Worm (Caenorhabditis elegans) whole organism, midembryonic: ENCODE results near the gene dat-1.

Experiments
- T22C8.4 ChIP-seq: fragments of 200-800 bp; sonication (Bioruptor generic); IDR thresholded peaks from 2 replicates; pipeline ENCODE4 v1.3.6; 2022; ENCODE audit warnings: missing genetic modification characterization, missing compliant biosample characterization
- cog-1 ChIP-seq: sonication (generic microtip); optimal IDR thresholded peaks from 2 replicates; lab custom pipeline; 2016; ENCODE audit warnings: missing genetic modification characterization, missing compliant biosample characterization
- flt-1 ChIP-seq: fragments of 200-800 bp; sonication (Bioruptor generic); IDR thresholded peaks from 2 replicates; pipeline ENCODE4 v1.3.6; 2022; ENCODE audit warnings: missing genetic modification characterization, missing compliant biosample characterization
- klf-2 ChIP-seq: fragments of 200-800 bp; sonication (Bioruptor generic); conservative IDR thresholded peaks from 2 replicates; pipeline ENCODE4 v1.3.6; 2022; ENCODE audit warnings: missing genetic modification reagents, missing genetic modification characterization, missing compliant biosample characterization
- med-1 ChIP-seq: sonication (generic microtip); optimal IDR thresholded peaks from 2 replicates; lab custom pipeline; 2017; ENCODE audit warnings: missing genetic modification characterization, mild to moderate bottlenecking, missing compliant biosample characterization, antibody characterized with exemption, missing genetic modification reagents; ENCODE audit not compliant: insufficient read depth
- ref-1 ChIP-seq: fragments of 200-800 bp; sonication (Bioruptor generic); conservative IDR thresholded peaks from 2 replicates; pipeline ENCODE4 v1.3.6; 2022; ENCODE audit warnings: missing genetic modification reagents, missing genetic modification characterization, missing compliant biosample characterization
- tab-1 ChIP-seq: fragments of 200-800 bp; sonication (Bioruptor generic); IDR thresholded peaks from 2 replicates; pipeline ENCODE4 v1.3.6; 2022; ENCODE audit warnings: missing genetic modification characterization, missing compliant biosample characterization
- ztf-23 ChIP-seq: fragments of 200-800 bp; sonication (Bioruptor generic); IDR thresholded peaks from 2 replicates; pipeline ENCODE4 v1.3.6; 2022; ENCODE audit warnings: missing genetic modification reagents, missing genetic modification characterization, missing compliant biosample characterization
- ztf-29 ChIP-seq: fragments of 200-800 bp; sonication (Bioruptor generic); IDR thresholded peaks from 2 replicates; pipeline ENCODE4 v1.3.6; 2022; ENCODE audit warnings: missing genetic modification reagents, missing genetic modification characterization, missing compliant biosample characterization

Gene dat-1

ce11 chrIII:9271389-9271918, 28.7 kb downstream of the dat-1 start:
- TF ChIP-seq klf-2 (GFP tag; lab: Robert Waterston, UW): no peak
- TF ChIP-seq ref-1 (GFP tag; lab: Robert Waterston, UW): no peak
- no peak for TF ChIP-seq med-1

ce11 chrIII:9272107-9272506, 29.3 kb downstream of the dat-1 start:
- TF ChIP-seq T22C8.4: no peak
- no peak for TF ChIP-seq cog-1
- no peak for TF ChIP-seq klf-2 (GFP tag; lab: Robert Waterston, UW)
- TF ChIP-seq ztf-29 (GFP tag; lab: Robert Waterston, UW): no peak
- no peak for TF ChIP-seq med-1
- no peak for TF ChIP-seq ztf-23
- no peak for TF ChIP-seq flt-1
- no peak for TF ChIP-seq tab-1 (GFP tag; lab: Robert Waterston, UW)
- no peak for TF ChIP-seq ref-1 (GFP tag; lab: Robert Waterston, UW)

ce11 chrIII:9277803-9278202, 35.0 kb downstream of the dat-1 start:
- TF ChIP-seq flt-1 (no peak), ref-1 (GFP tag; lab: Robert Waterston, UW) (no peak), med-1 (no peak), ztf-23 (no peak), tab-1 (GFP tag; lab: Robert Waterston, UW) (no peak), klf-2 (GFP tag; lab: Robert Waterston, UW) (no peak), cog-1 (no peak), T22C8.4 (no peak), ztf-29 (GFP tag; lab: Robert Waterston, UW) (no peak)

DNA sequence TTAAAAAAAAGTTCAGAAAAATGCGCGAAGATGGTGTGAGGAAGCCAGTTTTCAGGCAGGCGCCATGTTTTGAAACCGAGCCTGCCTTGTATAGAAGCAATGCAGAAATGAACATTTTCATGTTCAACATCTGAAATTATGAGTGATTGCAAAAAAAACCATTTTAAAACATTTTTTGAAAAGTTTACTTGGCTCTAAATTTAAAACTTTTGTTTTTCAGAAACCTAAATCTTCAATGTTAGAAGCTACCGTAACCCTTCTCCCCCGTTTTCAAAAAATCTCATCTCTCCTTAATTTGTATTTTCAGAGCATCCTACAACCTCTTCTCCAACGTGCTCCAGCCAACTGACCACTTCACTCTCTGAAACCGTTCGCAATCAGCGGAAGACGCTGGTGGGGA, 38.7 kb downstream of the dat-1 start, which contains the start of gene fozi-1:
fozi-1 (plus strand) TSS at position 301 of the 400 bp plus-strand sequence.
- TF ChIP-seq tab-1 (GFP tag; lab: Robert Waterston, UW) (no peak), flt-1 (no peak)

ce11 chrIII:9288540-9288939, 45.8 kb downstream of the dat-1 start:
- TF ChIP-seq ref-1 (GFP tag; lab: Robert Waterston, UW): no peak
- no peak for TF ChIP-seq cog-1
- TF ChIP-seq T22C8.4: no peak
- TF ChIP-seq flt-1: no peak
- TF ChIP-seq med-1: no peak
- no peak for TF ChIP-seq klf-2 (GFP tag; lab: Robert Waterston, UW)
- no peak for TF ChIP-seq ztf-23
- no peak for TF ChIP-seq ztf-29 (GFP tag; lab: Robert Waterston, UW)
- TF ChIP-seq tab-1 (GFP tag; lab: Robert Waterston, UW): no peak

DNA sequence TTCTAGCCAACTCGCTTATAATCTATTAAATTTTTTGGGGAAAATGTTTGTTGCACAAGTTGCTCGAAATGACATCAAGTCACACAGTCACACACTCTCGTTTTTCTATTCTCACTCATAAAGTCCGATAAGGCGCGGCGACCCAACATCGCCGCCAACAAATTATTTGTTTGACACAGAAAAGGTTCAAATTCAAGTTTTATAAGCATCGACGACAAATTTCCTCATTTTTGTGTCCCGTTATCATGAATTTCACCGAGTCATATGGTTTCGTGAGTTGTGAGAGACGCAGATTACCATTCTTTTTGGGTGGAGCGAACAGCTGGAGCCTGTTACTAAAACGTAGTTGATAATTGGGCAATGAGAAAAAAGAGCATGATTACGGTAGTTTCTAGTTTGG, 47.0 kb downstream of the dat-1 start:
- TF ChIP-seq ztf-29 (GFP tag; lab: Robert Waterston, UW) (no peak), ref-1 (GFP tag; lab: Robert Waterston, UW) (no peak), cog-1 (no peak), klf-2 (GFP tag; lab: Robert Waterston, UW) (no peak), tab-1 (GFP tag; lab: Robert Waterston, UW) (no peak), med-1 (no peak), flt-1 (no peak), ztf-23 (no peak), T22C8.4 (no peak)
